Worm (Caenorhabditis elegans) whole organism, L2 larva: ENCODE results near the gene taf-11.1.

Experiments used
- elt-3 ChIP-seq: sonication (generic microtip); optimal IDR thresholded peaks from 2 replicates; lab custom pipeline; 2017; ENCODE audit warnings: missing biosample characterization, missing genetic modification characterization
- fos-1 ChIP-seq: fragments of 150-350 bp; optimal IDR thresholded peaks from 2 replicates; lab custom pipeline; 2014; ENCODE audit warnings: missing biosample characterization, missing genetic modification characterization
- mbf-1 ChIP-seq: sonication (generic microtip); optimal IDR thresholded peaks from 2 replicates; lab custom pipeline; 2017; ENCODE audit warnings: missing biosample characterization, missing genetic modification characterization
- nhr-10 ChIP-seq: sonication (generic microtip); optimal IDR thresholded peaks from 2 replicates; lab custom pipeline; 2017; ENCODE audit warnings: missing biosample characterization, missing genetic modification characterization
- peb-1 ChIP-seq: fragments of 150-350 bp; optimal IDR thresholded peaks from 2 replicates; lab custom pipeline; 2014; ENCODE audit warnings: missing biosample characterization, missing genetic modification characterization
- zag-1 ChIP-seq: fragments of 150-350 bp; optimal IDR thresholded peaks from 2 replicates; lab custom pipeline; 2014; ENCODE audit warnings: missing biosample characterization, missing genetic modification characterization

DNA sequence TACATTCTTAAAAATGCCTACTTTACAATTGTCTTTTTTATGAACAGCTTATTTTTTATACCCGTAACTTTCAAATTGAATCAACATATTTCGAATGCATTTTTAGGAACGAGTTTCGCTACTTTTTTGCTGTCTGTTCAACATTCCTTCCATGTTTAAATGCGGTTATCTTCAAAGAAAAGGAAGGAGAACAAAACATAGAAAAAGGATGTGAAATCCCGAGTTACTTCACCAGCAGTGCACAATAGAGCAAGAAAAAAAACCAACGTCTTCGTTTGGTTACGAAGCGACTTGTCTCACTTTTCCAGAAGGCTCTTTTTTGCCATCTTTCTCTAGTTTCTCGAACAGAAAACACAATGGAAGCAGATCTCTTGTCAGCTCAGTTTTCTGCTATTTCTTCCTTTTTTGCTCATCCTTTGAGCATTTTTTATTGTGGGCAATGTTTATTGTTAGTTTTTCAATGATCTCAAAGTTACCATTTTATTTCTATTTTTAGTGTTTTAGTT, 30.8 kb downstream of the taf-11.1 start, which contains the start of gene cka-2:
- TF ChIP-seq peb-1 (tag; lab: Kevin White, UChicago) (no peak), nhr-10 (tag; lab: Kevin White, UChicago) (no peak), mbf-1 (tag; lab: Kevin White, UChicago) (no peak), elt-3 (tag; lab: Kevin White, UChicago) (no peak), zag-1 (tag; lab: Kevin White, UChicago) (no peak), fos-1 (tag; lab: Kevin White, UChicago) (no peak)
